Worm (Caenorhabditis elegans) whole organism, L4 larva: ENCODE results near the gene F52C9.3.
A peak's percentile ranks its signal among the peaks of the same experiment; 100 is the strongest.

Source experiments
- F10B5.3 ChIP-seq: sonication (generic microtip); optimal IDR thresholded peaks from 2 replicates; lab custom pipeline; 2016; ENCODE audit warnings: mild to moderate bottlenecking, missing genetic modification characterization, missing compliant biosample characterization
- F49E8.2 ChIP-seq: sonication (generic microtip); optimal IDR thresholded peaks from 2 replicates; lab custom pipeline; 2016; ENCODE audit warnings: missing compliant biosample characterization, mild to moderate bottlenecking, missing genetic modification characterization, borderline replicate concordance
- R02D3.7 ChIP-seq: fragments of 150-350 bp; sonication (generic microtip); optimal IDR thresholded peaks from 3 replicates; lab custom pipeline; 2014; ENCODE audit warnings: missing biosample characterization, missing genetic modification characterization
- Y5F2A.4 ChIP-seq: fragments of 200-800 bp; sonication (Bioruptor generic); optimal IDR thresholded peaks from 2 replicates; lab custom pipeline; 2018; ENCODE audit warnings: mild to moderate bottlenecking, missing genetic modification characterization, missing compliant biosample characterization
- ZK546.5 ChIP-seq, 2 experiments: sonication (generic microtip); optimal IDR thresholded peaks; 2 replicates each; lab custom pipeline; 2017; ENCODE audit warnings: missing biosample characterization in 2 of 2, missing genetic modification characterization in 2 of 2
- aha-1 ChIP-seq: fragments of 150-350 bp; peaks from one replicate; lab custom pipeline; 2014; ENCODE audit warnings: missing biosample characterization, missing genetic modification characterization
- aly-2 ChIP-seq: sonication (generic microtip); optimal IDR thresholded peaks from 2 replicates; lab custom pipeline; 2018; ENCODE audit warnings: missing biosample characterization, missing genetic modification characterization
- ama-1 ChIP-seq: fragments of 150-350 bp; optimal IDR thresholded peaks from 2 replicates; lab custom pipeline; 2014; ENCODE audit warnings: inconsistent platforms, mixed read lengths
- ceh-28 ChIP-seq: fragments of 150-350 bp; optimal IDR thresholded peaks from 2 replicates; lab custom pipeline; 2014; ENCODE audit warnings: missing biosample characterization, missing genetic modification reagents, missing genetic modification characterization
- ceh-32 ChIP-seq: sonication (generic microtip); optimal IDR thresholded peaks from 2 replicates; lab custom pipeline; 2016; ENCODE audit warnings: mild to moderate bottlenecking, missing genetic modification characterization, missing compliant biosample characterization; ENCODE audit not compliant: poor library complexity
- ceh-62 ChIP-seq: sonication (generic microtip); optimal IDR thresholded peaks from 2 replicates; lab custom pipeline; 2017; ENCODE audit warnings: missing biosample characterization, missing genetic modification characterization
- ceh-82 ChIP-seq: sonication (generic microtip); optimal IDR thresholded peaks from 2 replicates; lab custom pipeline; 2017; ENCODE audit warnings: missing biosample characterization, missing genetic modification characterization
- daf-12 ChIP-seq: fragments of 150-350 bp; optimal IDR thresholded peaks from 2 replicates; lab custom pipeline; 2014; ENCODE audit warnings: missing biosample characterization, missing genetic modification reagents, missing genetic modification characterization
- daf-16 ChIP-seq, 3 experiments: sonication (generic microtip); optimal IDR thresholded peaks; 2 replicates each; lab custom pipeline; 2016 to 2017; ENCODE audit warnings: missing genetic modification characterization in 3 of 3, missing genetic modification reagents in 3 of 3, mild to moderate bottlenecking in 2 of 3, missing compliant biosample characterization in 2 of 3, missing biosample characterization in 1 of 3, moderate library complexity in 1 of 3
- daf-19 ChIP-seq: fragments of 200-800 bp; sonication (Bioruptor generic); conservative IDR thresholded peaks from 2 replicates; pipeline ENCODE4 v1.3.6; 2022; ENCODE audit warnings: missing genetic modification characterization, missing compliant biosample characterization
- dmd-6 ChIP-seq: fragments of 200-800 bp; sonication (Bioruptor generic); IDR thresholded peaks from 2 replicates; pipeline ENCODE4 v1.3.6; 2022; ENCODE audit warnings: missing genetic modification reagents, missing genetic modification characterization, missing compliant biosample characterization
- dpl-1 ChIP-seq: fragments of 150-350 bp; optimal IDR thresholded peaks from 2 replicates; lab custom pipeline; 2014; ENCODE audit warnings: missing biosample characterization, missing genetic modification reagents, missing genetic modification characterization
- dve-1 ChIP-seq: sonication (generic microtip); optimal IDR thresholded peaks from 2 replicates; lab custom pipeline; 2017; ENCODE audit warnings: antibody characterized with exemption, mild to moderate bottlenecking, missing genetic modification characterization, missing compliant biosample characterization; ENCODE audit not compliant: insufficient read depth
- egl-27 ChIP-seq: sonication (generic microtip); optimal IDR thresholded peaks from 3 replicates; lab custom pipeline; 2017; ENCODE audit warnings: missing biosample characterization, missing genetic modification reagents, missing genetic modification characterization
- fkh-10 ChIP-seq: fragments of 150-350 bp; optimal IDR thresholded peaks from 2 replicates; lab custom pipeline; 2014; ENCODE audit warnings: missing biosample characterization, missing genetic modification reagents, missing genetic modification characterization
- gei-8 ChIP-seq: fragments of 200-800 bp; sonication (Bioruptor generic); optimal IDR thresholded peaks from 2 replicates; lab custom pipeline; 2018; ENCODE audit warnings: mild to moderate bottlenecking, missing genetic modification characterization, missing compliant biosample characterization
- hif-1 ChIP-seq, 2 experiments: sonication (generic microtip); optimal IDR thresholded peaks; 2 replicates each; lab custom pipeline; 2016 to 2017; ENCODE audit warnings: missing compliant biosample characterization in 2 of 2, missing genetic modification characterization in 2 of 2, missing genetic modification reagents in 2 of 2, missing genotype in 2 of 2, mild to moderate bottlenecking in 1 of 2
- hlh-11 ChIP-seq: fragments of 200-800 bp; sonication (Bioruptor generic); optimal IDR thresholded peaks from 2 replicates; lab custom pipeline; 2018; ENCODE audit warnings: mild to moderate bottlenecking, missing genetic modification characterization, missing compliant biosample characterization
- jun-1 ChIP-seq: fragments of 150-350 bp; optimal IDR thresholded peaks from 2 replicates; lab custom pipeline; 2014; ENCODE audit warnings: missing biosample characterization, missing genetic modification reagents, missing genetic modification characterization
- lin-1 ChIP-seq: fragments of 200-800 bp; sonication (Bioruptor generic); IDR thresholded peaks from 2 replicates; pipeline ENCODE4 v1.3.6; 2022; ENCODE audit warnings: missing genetic modification reagents, missing genetic modification characterization, missing compliant biosample characterization
- nhr-102 ChIP-seq: sonication (generic microtip); optimal IDR thresholded peaks from 2 replicates; lab custom pipeline; 2016; ENCODE audit warnings: mild to moderate bottlenecking, missing genetic modification characterization, moderate library complexity, missing compliant biosample characterization
- nhr-237 ChIP-seq: sonication (generic microtip); optimal IDR thresholded peaks from 2 replicates; lab custom pipeline; 2017; ENCODE audit warnings: missing biosample characterization, missing genetic modification characterization
- nhr-28 ChIP-seq: fragments of 150-350 bp; optimal IDR thresholded peaks from 2 replicates; lab custom pipeline; 2014; ENCODE audit warnings: missing biosample characterization, missing genetic modification characterization
- nhr-48 ChIP-seq: sonication (generic microtip); optimal IDR thresholded peaks from 2 replicates; lab custom pipeline; 2016; ENCODE audit warnings: mild to moderate bottlenecking, missing genetic modification characterization, missing compliant biosample characterization
- nhr-77 ChIP-seq: fragments of 150-350 bp; optimal IDR thresholded peaks from 2 replicates; lab custom pipeline; 2014; ENCODE audit warnings: missing biosample characterization, missing genetic modification characterization
- php-3 ChIP-seq: fragments of 200-800 bp; sonication (Bioruptor generic); IDR thresholded peaks from 2 replicates; pipeline ENCODE4 v1.3.6; 2022; ENCODE audit warnings: missing genetic modification reagents, missing genetic modification characterization, missing compliant biosample characterization
- pqm-1 ChIP-seq: sonication (generic microtip); optimal IDR thresholded peaks from 2 replicates; lab custom pipeline; 2017; ENCODE audit warnings: missing biosample characterization, missing genetic modification characterization
- rbr-2 ChIP-seq: sonication (generic microtip); optimal IDR thresholded peaks from 2 replicates; lab custom pipeline; 2016; ENCODE audit warnings: missing genotype, missing genetic modification characterization, missing compliant biosample characterization
- sdz-12 ChIP-seq: fragments of 200-800 bp; sonication (Bioruptor generic); optimal IDR thresholded peaks from 2 replicates; lab custom pipeline; 2018; ENCODE audit warnings: mild to moderate bottlenecking, missing genetic modification characterization, missing compliant biosample characterization
- set-16 ChIP-seq: fragments of 200-800 bp; sonication (Bioruptor generic); IDR thresholded peaks from 2 replicates; pipeline ENCODE4 v1.3.6; 2022; ENCODE audit warnings: missing genetic modification reagents, missing genetic modification characterization, missing compliant biosample characterization
- snpc-1.2 ChIP-seq: fragments of 200-800 bp; sonication (Bioruptor generic); IDR thresholded peaks from 2 replicates; pipeline ENCODE4 v1.3.6; 2022; ENCODE audit warnings: missing genetic modification reagents, missing genetic modification characterization, missing compliant biosample characterization
- tra-1 ChIP-seq: fragments of 200-800 bp; sonication (Bioruptor generic); IDR thresholded peaks from 2 replicates; pipeline ENCODE4 v1.3.6; 2022; ENCODE audit warnings: missing genetic modification reagents, missing genetic modification characterization, missing compliant biosample characterization
- unc-130 ChIP-seq: sonication (generic microtip); optimal IDR thresholded peaks from 2 replicates; lab custom pipeline; 2016; ENCODE audit warnings: missing genetic modification reagents, missing genetic modification characterization, missing compliant biosample characterization
- unc-39 ChIP-seq: sonication (generic microtip); optimal IDR thresholded peaks from 2 replicates; lab custom pipeline; 2017; ENCODE audit warnings: missing biosample characterization, missing genetic modification characterization
- unc-62 ChIP-seq, 3 experiments: fragments of 150-350 bp in 1 of 3; sonication (generic microtip); optimal IDR thresholded peaks in 2 of 3; peaks in 1 of 3; 1 replicate in 1 of 3; 2 replicates in 2 of 3; lab custom pipeline; 2014 to 2017; ENCODE audit warnings: missing biosample characterization in 3 of 3, missing genetic modification characterization in 3 of 3, missing genetic modification reagents in 3 of 3, missing genotype in 1 of 3
- zfp-3 ChIP-seq: fragments of 200-800 bp; sonication (Bioruptor generic); conservative IDR thresholded peaks from 2 replicates; pipeline ENCODE4 v1.3.6; 2022; ENCODE audit warnings: missing genetic modification reagents, missing genetic modification characterization, missing compliant biosample characterization
- zip-2 ChIP-seq: fragments of 150-350 bp; optimal IDR thresholded peaks from 2 replicates; lab custom pipeline; 2014; ENCODE audit warnings: missing biosample characterization, missing genetic modification characterization

Gene F52C9.3

ce11 chrIII:5287877-5288276 is 33.8 kb upstream of the F52C9.3 start, which contains the start of gene T15B12.1:
Gene T15B12.1 (plus strand): TSS chrIII:5288177.
- TF ChIP-seq tra-1 (GFP tag; lab: Robert Waterston, UW) (no peak), fkh-10 (GFP tag; lab: Kevin White, UChicago) (peak; percentile 31)

ce11 chrIII:5290230-5290629 is 31.5 kb upstream of the F52C9.3 start:
- peak in 1 of 2 experiments; percentile 95 for TF ChIP-seq unc-62 (GFP tag; optimal IDR thresholded peaks at IDR 0.05 in 1 of 2; lab: Kevin White, UChicago)
- TF ChIP-seq unc-62 (tag; optimal IDR thresholded peaks at IDR 0.05; lab: Kevin White, UChicago): no peak
- TF ChIP-seq unc-130: no peak
- peak; percentile 26 for TF ChIP-seq aha-1 (tag; lab: Kevin White, UChicago)
- TF ChIP-seq, all 104 proteins: peak for 2

- TF ChIP-seq ceh-82 (tag; lab: Kevin White, UChicago): no peak
- TF ChIP-seq aly-2 (tag; lab: Kevin White, UChicago): no peak
- TF ChIP-seq egl-27 (tag; lab: Kevin White, UChicago): no peak
- 0 out of 2 replicates have a peak, but pooled peaks have one; percentile 33 for TF ChIP-seq php-3
- peak; percentile 34 for TF ChIP-seq nhr-28 (tag; lab: Kevin White, UChicago)
- peak; percentile 13 for TF ChIP-seq nhr-102 (tag; lab: Kevin White, UChicago)
- no peak for TF ChIP-seq F49E8.2
- no peak for TF ChIP-seq hif-1 (tag; optimal IDR thresholded peaks at IDR 0.05; lab: Kevin White, UChicago)
- TF ChIP-seq tra-1 (GFP tag; lab: Robert Waterston, UW): peak; percentile 47; the same call in 1 of the 2 replicates
- no peak for TF ChIP-seq R02D3.7 (tag; lab: Kevin White, UChicago)
- TF ChIP-seq daf-16 (GFP tag; optimal IDR thresholded peaks at IDR 0.05; lab: Kevin White, UChicago): no peak
- TF ChIP-seq daf-16 (tag; optimal IDR thresholded peaks at IDR 0.05; lab: Kevin White, UChicago): no peak
- no peak for TF ChIP-seq daf-12 (tag; lab: Kevin White, UChicago)
- TF ChIP-seq unc-39 (tag; lab: Kevin White, UChicago): no peak
- TF ChIP-seq hlh-11 (tag; lab: Kevin White, UChicago): peak; percentile 64
- no peak for TF ChIP-seq sdz-12 (GFP tag; lab: Kevin White, UChicago)
- no peak for TF ChIP-seq ZK546.5 (tag; optimal IDR thresholded peaks at IDR 0.05; lab: Kevin White, UChicago)
- TF ChIP-seq nhr-77 (tag; lab: Kevin White, UChicago): no peak
- no peak for TF ChIP-seq snpc-1.2 (GFP tag; lab: Robert Waterston, UW)
- peak; percentile 80 for TF ChIP-seq dve-1
- TF ChIP-seq jun-1 (tag; lab: Kevin White, UChicago): no peak
- TF ChIP-seq dmd-6: peak; percentile 64
- peak; percentile 31; the same call in 1 of the 2 replicates for TF ChIP-seq lin-1 (GFP tag; lab: Robert Waterston, UW)
- peak; percentile 85 for TF ChIP-seq pqm-1
These were observed 30.4 kb upstream of the F52C9.3 start for ce11 chrIII:5291281-5291680.

DNA sequence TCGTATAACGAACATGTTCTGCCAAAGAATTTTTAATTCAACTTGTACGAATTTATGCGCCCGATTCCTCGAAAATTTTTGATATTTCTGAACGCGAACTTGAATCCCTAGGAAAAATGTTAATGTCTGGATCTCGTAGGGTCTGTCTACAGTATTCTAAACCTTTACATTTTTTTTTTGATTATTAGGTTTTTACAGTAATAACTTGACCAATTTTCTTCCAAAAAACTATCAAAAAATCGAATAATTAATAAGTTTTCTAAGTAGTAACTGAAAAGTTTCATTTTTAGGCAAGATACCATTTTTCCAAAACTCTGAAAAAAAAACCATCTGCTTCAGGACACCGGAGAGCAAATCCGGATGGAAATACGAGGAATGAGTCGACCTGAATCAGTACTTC is 27.4 kb upstream of the F52C9.3 start:
- TF ChIP-seq zfp-3 (GFP tag; lab: Robert Waterston, UW) (no peak), hif-1 (tag; optimal IDR thresholded peaks at IDR 0.05; lab: Kevin White, UChicago) (no peak), rbr-2 (no peak), daf-19 (GFP tag; lab: Robert Waterston, UW) (no peak), unc-62 (GFP tag; optimal IDR thresholded peaks at IDR 0.05 in 1 of 2; lab: Kevin White, UChicago) (peak in 1 of 2 experiments; percentile 92), unc-62 (tag; optimal IDR thresholded peaks at IDR 0.05; lab: Kevin White, UChicago) (no peak)

ce11 chrIII:5294867-5295266 is 26.8 kb upstream of the F52C9.3 start:
- TF ChIP-seq zfp-3 (GFP tag; lab: Robert Waterston, UW): peak; percentile 79
- no peak for TF ChIP-seq ceh-82 (tag; lab: Kevin White, UChicago)
- TF ChIP-seq daf-16 (GFP tag; optimal IDR thresholded peaks at IDR 0.05; lab: Kevin White, UChicago): peak; percentile 78 to 86
- TF ChIP-seq daf-16 (tag; optimal IDR thresholded peaks at IDR 0.05; lab: Kevin White, UChicago): peak; percentile 46
- TF ChIP-seq hif-1 (tag; optimal IDR thresholded peaks at IDR 0.05; lab: Kevin White, UChicago): peak; percentile 2 to 56
- TF ChIP-seq set-16 (GFP tag; lab: Robert Waterston, UW): no peak
- no peak for TF ChIP-seq ceh-28
- no peak for TF ChIP-seq ama-1 (lab: Kevin White, UChicago)
- peak; percentile 59 for TF ChIP-seq dmd-6
- peak; percentile 57 for TF ChIP-seq nhr-102 (tag; lab: Kevin White, UChicago)
- peak; percentile 18 for TF ChIP-seq dpl-1
- peak; percentile 3 for TF ChIP-seq R02D3.7 (tag; lab: Kevin White, UChicago)
- peak; percentile 74 for TF ChIP-seq Y5F2A.4 (GFP tag; lab: Kevin White, UChicago)
- peak; percentile 22 for TF ChIP-seq ceh-32 (tag; lab: Kevin White, UChicago)
- no peak for TF ChIP-seq nhr-237 (tag; lab: Kevin White, UChicago)
- TF ChIP-seq F10B5.3 (tag; lab: Kevin White, UChicago): peak; percentile 41
- TF ChIP-seq gei-8 (GFP tag; lab: Kevin White, UChicago): peak; percentile 79
- TF ChIP-seq zip-2: no peak
- no peak for TF ChIP-seq unc-39 (tag; lab: Kevin White, UChicago)
- TF ChIP-seq nhr-48: peak; percentile 39
- TF ChIP-seq ceh-62: no peak
